Worm (Caenorhabditis elegans) whole organism, L1 larva: ENCODE measurements around the gene F17E5.2.

ENCODE experiments used
- C04F5.9 ChIP-seq: sonication (generic microtip); optimal IDR thresholded peaks from 2 replicates; lab custom pipeline; 2016; ENCODE audit warnings: missing genetic modification characterization, missing compliant biosample characterization
- F16B12.6 ChIP-seq: fragments of 150-350 bp; optimal IDR thresholded peaks from 2 replicates; lab custom pipeline; 2014; ENCODE audit warnings: missing biosample characterization, missing genetic modification characterization
- Y116A8C.19 ChIP-seq: sonication (generic microtip); optimal IDR thresholded peaks from 2 replicates; lab custom pipeline; 2016; ENCODE audit warnings: missing compliant biosample characterization, missing genetic modification characterization, borderline replicate concordance
- aha-1 ChIP-seq: fragments of 150-350 bp; optimal IDR thresholded peaks from 2 replicates; lab custom pipeline; 2014; ENCODE audit warnings: missing biosample characterization, missing genetic modification characterization
- alr-1 ChIP-seq: fragments of 200-800 bp; sonication (Bioruptor generic); optimal IDR thresholded peaks from 2 replicates; lab custom pipeline; 2018; ENCODE audit warnings: borderline replicate concordance, mild to moderate bottlenecking, missing genetic modification characterization, missing compliant biosample characterization
- aly-2 ChIP-seq: fragments of 150-350 bp; optimal IDR thresholded peaks from 2 replicates; lab custom pipeline; 2014; ENCODE audit warnings: missing biosample characterization, missing genetic modification characterization
- ama-1 ChIP-seq: fragments of 150-350 bp; optimal IDR thresholded peaks from 2 replicates; lab custom pipeline; 2014
- ceh-63 ChIP-seq: fragments of 200-800 bp; sonication (Bioruptor generic); optimal IDR thresholded peaks from 2 replicates; lab custom pipeline; 2018; ENCODE audit warnings: mild to moderate bottlenecking, missing genetic modification characterization, missing compliant biosample characterization
- ceh-82 ChIP-seq, 3 experiments: fragments of 150-350 bp in 1 of 3; sonication (generic microtip) in 2 of 3; optimal IDR thresholded peaks; 2 replicates each; lab custom pipeline; 2014 to 2017; ENCODE audit warnings: missing biosample characterization in 3 of 3, missing genetic modification characterization in 3 of 3
- ceh-90 ChIP-seq: sonication (generic microtip); optimal IDR thresholded peaks from 2 replicates; lab custom pipeline; 2016; ENCODE audit warnings: missing genetic modification characterization, missing compliant biosample characterization
- ces-1 ChIP-seq: fragments of 150-350 bp; optimal IDR thresholded peaks from 2 replicates; lab custom pipeline; 2014; ENCODE audit warnings: missing biosample characterization, missing genetic modification reagents, missing genetic modification characterization
- efl-3 ChIP-seq: fragments of 200-800 bp; sonication (Bioruptor generic); optimal IDR thresholded peaks from 2 replicates; lab custom pipeline; 2018; ENCODE audit warnings: mild to moderate bottlenecking, missing genetic modification characterization, missing compliant biosample characterization
- egl-13 ChIP-seq: sonication (generic microtip); optimal IDR thresholded peaks from 2 replicates; lab custom pipeline; 2016; ENCODE audit warnings: missing genotype, missing genetic modification reagents, missing genetic modification characterization, missing compliant biosample characterization
- ets-5 ChIP-seq: fragments of 200-800 bp; sonication (Bioruptor generic); IDR thresholded peaks from 2 replicates; pipeline ENCODE4 v1.3.6; 2022; ENCODE audit warnings: missing genetic modification characterization, missing compliant biosample characterization
- fkh-4 ChIP-seq: sonication (generic microtip); optimal IDR thresholded peaks from 2 replicates; lab custom pipeline; 2016; ENCODE audit warnings: missing compliant biosample characterization, missing genetic modification characterization, borderline replicate concordance
- fkh-8 ChIP-seq: sonication (generic microtip); optimal IDR thresholded peaks from 2 replicates; lab custom pipeline; 2016; ENCODE audit warnings: mild to moderate bottlenecking, missing genetic modification characterization, missing compliant biosample characterization
- fos-1 ChIP-seq: fragments of 150-350 bp; optimal IDR thresholded peaks from 2 replicates; lab custom pipeline; 2014; ENCODE audit warnings: missing biosample characterization, missing genetic modification characterization
- hlh-17 ChIP-seq: fragments of 200-800 bp; sonication (Bioruptor generic); optimal IDR thresholded peaks from 2 replicates; lab custom pipeline; 2018; ENCODE audit warnings: missing genetic modification characterization, mild to moderate bottlenecking, missing compliant biosample characterization, moderate library complexity, borderline replicate concordance
- hlh-4 ChIP-seq: sonication (generic microtip); optimal IDR thresholded peaks from 2 replicates; lab custom pipeline; 2016; ENCODE audit warnings: mild to moderate bottlenecking, missing genetic modification characterization, missing compliant biosample characterization
- hpl-2 ChIP-seq: fragments of 150-350 bp; optimal IDR thresholded peaks from 2 replicates; lab custom pipeline; 2014; ENCODE audit warnings: missing biosample characterization, missing genetic modification reagents, missing genetic modification characterization
- isw-1 ChIP-seq: fragments of 200-800 bp; sonication (Bioruptor generic); IDR thresholded peaks from 2 replicates; pipeline ENCODE4 v1.3.6; 2022; ENCODE audit warnings: missing genetic modification characterization, missing compliant biosample characterization
- lin-13 ChIP-seq: fragments of 150-350 bp; optimal IDR thresholded peaks from 2 replicates; lab custom pipeline; 2014; ENCODE audit warnings: missing biosample characterization, missing genetic modification reagents, missing genetic modification characterization
- lin-14 ChIP-seq: fragments of 200-800 bp; sonication (Bioruptor generic); optimal IDR thresholded peaks from 2 replicates; lab custom pipeline; 2018; ENCODE audit warnings: mild to moderate bottlenecking, missing genetic modification characterization, moderate library complexity, missing compliant biosample characterization
- lsy-2 ChIP-seq, 2 experiments: fragments of 150-350 bp; optimal IDR thresholded peaks; 2 replicates each; lab custom pipeline; 2014; ENCODE audit warnings: missing biosample characterization in 2 of 2, missing genetic modification characterization in 2 of 2
- mef-2 ChIP-seq: fragments of 150-350 bp; optimal IDR thresholded peaks from 2 replicates; lab custom pipeline; 2014; ENCODE audit warnings: missing biosample characterization, missing genetic modification characterization
- nhr-20 ChIP-seq: sonication (generic microtip); optimal IDR thresholded peaks from 2 replicates; lab custom pipeline; 2016; ENCODE audit warnings: mild to moderate bottlenecking, missing genetic modification characterization, missing compliant biosample characterization
- nhr-237 ChIP-seq: fragments of 150-350 bp; optimal IDR thresholded peaks from 2 replicates; lab custom pipeline; 2014; ENCODE audit warnings: missing biosample characterization, missing genetic modification characterization
- nhr-28 ChIP-seq: fragments of 150-350 bp; optimal IDR thresholded peaks from 2 replicates; lab custom pipeline; 2014; ENCODE audit warnings: missing biosample characterization, missing genetic modification characterization
- nhr-71 ChIP-seq: sonication (generic microtip); optimal IDR thresholded peaks from 2 replicates; lab custom pipeline; 2016; ENCODE audit warnings: mild to moderate bottlenecking, missing genetic modification characterization, moderate library complexity, missing compliant biosample characterization
- nhr-76 ChIP-seq: sonication (generic microtip); optimal IDR thresholded peaks from 2 replicates; lab custom pipeline; 2017; ENCODE audit warnings: missing biosample characterization, missing genetic modification characterization
- nhr-77 ChIP-seq: fragments of 150-350 bp; optimal IDR thresholded peaks from 2 replicates; lab custom pipeline; 2014; ENCODE audit warnings: missing biosample characterization, missing genetic modification characterization
- nhr-84 ChIP-seq: sonication (generic microtip); optimal IDR thresholded peaks from 2 replicates; lab custom pipeline; 2017; ENCODE audit warnings: missing biosample characterization, missing genetic modification characterization
- nhr-85 ChIP-seq: sonication (generic microtip); peaks from one replicate; lab custom pipeline; 2016; ENCODE audit warnings: missing genetic modification characterization, inconsistent platforms, missing compliant biosample characterization
- nhr-90 ChIP-seq: sonication (generic microtip); optimal IDR thresholded peaks from 2 replicates; lab custom pipeline; 2016; ENCODE audit warnings: mild to moderate bottlenecking, missing genetic modification characterization, missing compliant biosample characterization; ENCODE audit not compliant: poor library complexity
- sup-37 ChIP-seq: fragments of 200-800 bp; sonication (Bioruptor generic); optimal IDR thresholded peaks from 2 replicates; lab custom pipeline; 2018; ENCODE audit warnings: mild to moderate bottlenecking, missing genetic modification characterization, missing compliant biosample characterization
- swsn-7 ChIP-seq: sonication (generic microtip); optimal IDR thresholded peaks from 2 replicates; lab custom pipeline; 2016; ENCODE audit warnings: missing genetic modification characterization, missing compliant biosample characterization
- tbx-2 ChIP-seq: sonication (generic microtip); optimal IDR thresholded peaks from 2 replicates; lab custom pipeline; 2016; ENCODE audit warnings: missing genetic modification characterization, missing compliant biosample characterization
- unc-62 ChIP-seq: fragments of 150-350 bp; optimal IDR thresholded peaks from 2 replicates; lab custom pipeline; 2014; ENCODE audit warnings: missing biosample characterization, missing genetic modification reagents, missing genetic modification characterization
- unc-98 ChIP-seq: fragments of 200-800 bp; sonication (Bioruptor generic); IDR thresholded peaks from 2 replicates; pipeline ENCODE4 v1.3.6; 2022; ENCODE audit warnings: missing genetic modification characterization, missing compliant biosample characterization
- zag-1 ChIP-seq: fragments of 150-350 bp; optimal IDR thresholded peaks from 2 replicates; lab custom pipeline; 2014; ENCODE audit warnings: missing biosample characterization, missing genetic modification characterization
- zip-4 ChIP-seq: fragments of 200-800 bp; sonication (Bioruptor generic); optimal IDR thresholded peaks from 2 replicates; lab custom pipeline; 2018; ENCODE audit warnings: mild to moderate bottlenecking, missing genetic modification characterization, moderate library complexity, missing compliant biosample characterization
- ztf-4 ChIP-seq: fragments of 150-350 bp; optimal IDR thresholded peaks from 2 replicates; lab custom pipeline; 2014; ENCODE audit warnings: missing biosample characterization, missing genetic modification characterization

The F17E5.2 gene

DNA sequence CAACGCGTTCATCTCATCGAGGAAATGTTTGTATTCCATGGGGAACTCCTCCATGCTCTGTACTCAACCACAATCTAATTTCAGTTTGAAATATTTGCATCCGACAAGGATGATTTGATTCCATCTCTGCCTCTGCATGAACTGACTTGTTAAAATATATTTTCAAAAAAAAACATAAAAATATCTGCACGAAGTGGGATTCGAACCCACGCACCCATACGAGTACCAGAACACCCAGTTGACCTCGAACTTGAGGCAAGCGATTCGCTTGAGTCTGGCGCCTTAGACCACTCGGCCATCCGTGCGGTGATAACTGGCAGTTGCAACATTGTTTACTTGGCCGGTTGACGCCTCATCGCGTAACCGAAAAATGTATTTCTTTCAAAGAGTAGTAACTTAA, 46.2 kb upstream of the F17E5.2 start (continued):
- peak; percentile 58 for TF ChIP-seq nhr-90
- no peak for TF ChIP-seq isw-1 (GFP tag; lab: Robert Waterston, UW)
- peak; percentile 57 for TF ChIP-seq nhr-20
- no peak for TF ChIP-seq mef-2 (tag; lab: Kevin White, UChicago)
- no peak for TF ChIP-seq ama-1 (lab: Kevin White, UChicago)
- TF ChIP-seq ceh-63 = no peak
- no peak for TF ChIP-seq fkh-4 (tag; lab: Kevin White, UChicago)
- no peak for TF ChIP-seq hlh-4 (tag; lab: Kevin White, UChicago)
- TF ChIP-seq zag-1 = no peak
- TF ChIP-seq ets-5 (GFP tag; lab: Robert Waterston, UW) = no peak

DNA sequence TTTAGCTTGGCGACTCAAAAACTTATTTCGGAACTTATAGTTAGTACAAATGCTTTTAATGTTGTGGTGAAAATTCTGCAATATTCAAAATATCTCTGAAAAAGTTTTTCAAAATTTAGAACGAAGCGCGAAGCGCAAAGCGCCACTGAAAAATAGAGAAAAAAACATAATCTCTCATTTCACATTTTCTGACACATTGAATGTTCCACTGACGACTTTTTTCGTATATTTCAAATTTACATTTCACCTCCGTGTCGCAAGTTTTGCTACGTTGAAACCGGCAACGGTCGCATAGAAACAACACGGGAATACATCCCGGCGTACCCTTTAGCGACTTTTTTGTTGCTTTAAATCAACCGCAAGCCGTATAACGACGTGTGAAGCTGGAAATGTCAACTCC, 45.7 kb upstream of the F17E5.2 start, which contains the start of gene F42F12.14:
F42F12.14 (plus strand) TSS at position 301 of the 400 bp plus-strand sequence.
- TF ChIP-seq ceh-90 (tag; lab: Kevin White, UChicago) = no peak
- TF ChIP-seq F16B12.6 (tag; lab: Kevin White, UChicago) = no peak
- TF ChIP-seq ama-1 (lab: Kevin White, UChicago) = no peak
- no peak for TF ChIP-seq swsn-7
- no peak for TF ChIP-seq efl-3
- no peak for TF ChIP-seq ces-1 (GFP tag; lab: Kevin White, UChicago)
- TF ChIP-seq unc-62 (GFP tag; lab: Kevin White, UChicago) = no peak
- TF ChIP-seq ceh-82 (tag; optimal IDR thresholded peaks at IDR 0.05; lab: Kevin White, UChicago) = no peak
- TF ChIP-seq fkh-8 = no peak
- TF ChIP-seq lsy-2 (tag; optimal IDR thresholded peaks at IDR 0.05; lab: Kevin White, UChicago) = no peak
- TF ChIP-seq alr-1 = no peak
- TF ChIP-seq sup-37 (GFP tag; lab: Kevin White, UChicago) = no peak
- TF ChIP-seq C04F5.9 = no peak
- TF ChIP-seq lin-13 = no peak

DNA sequence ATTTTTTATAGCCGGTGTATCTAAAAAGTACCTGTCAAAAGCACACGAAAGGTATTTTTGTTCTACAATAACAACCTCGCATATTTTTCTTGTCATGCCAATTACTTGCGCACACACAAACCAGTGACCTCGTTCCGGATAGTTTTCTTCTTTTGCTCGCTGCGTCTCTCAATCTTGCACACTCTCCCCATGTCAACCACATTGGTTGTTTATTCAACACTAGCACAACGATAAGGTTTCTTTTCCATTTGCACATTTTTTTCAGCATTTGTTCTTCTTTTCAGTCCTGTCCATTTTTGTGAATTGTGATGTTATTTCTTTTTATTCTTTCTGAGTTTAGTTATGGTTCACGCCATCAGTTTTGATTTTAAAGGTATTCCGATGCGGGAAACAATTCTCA, 43.9 kb upstream of the F17E5.2 start, which contains the start of gene F42F12.3:
F42F12.3 (plus strand) TSS at position 372 of the 400 bp plus-strand sequence.
- no peak for TF ChIP-seq zip-4 (GFP tag; lab: Kevin White, UChicago)
- TF ChIP-seq hlh-17 (GFP tag; lab: Kevin White, UChicago) = no peak
- no peak for TF ChIP-seq unc-62 (GFP tag; lab: Kevin White, UChicago)
- TF ChIP-seq Y116A8C.19 (tag; lab: Kevin White, UChicago) = no peak
- no peak for TF ChIP-seq tbx-2 (tag; lab: Kevin White, UChicago)
- no peak for TF ChIP-seq nhr-71 (tag; lab: Kevin White, UChicago)
- no peak for TF ChIP-seq aly-2 (tag; lab: Kevin White, UChicago)
- TF ChIP-seq lin-14 = peak; percentile 28

DNA sequence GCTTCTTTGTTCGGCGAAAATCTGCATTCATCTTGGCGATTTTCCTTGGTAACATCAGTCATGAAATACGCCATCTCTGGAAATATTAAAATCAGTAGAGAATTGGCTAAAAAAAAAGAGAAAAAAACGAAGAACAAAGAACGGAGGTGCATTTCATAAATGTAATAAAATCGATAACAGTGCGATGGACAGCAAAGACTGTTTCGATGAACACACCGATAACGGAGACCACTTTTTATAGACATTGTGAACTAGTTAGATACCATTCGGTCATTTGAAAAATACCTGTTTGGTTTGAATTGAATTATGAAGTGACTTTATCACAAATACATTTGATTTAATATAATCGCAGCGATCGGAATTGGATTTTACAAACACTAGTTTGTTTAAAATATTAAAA, 41.2 kb upstream of the F17E5.2 start, which contains the start of gene F42F12.4:
F42F12.4 (minus strand) TSS at position 76 of the 400 bp plus-strand sequence.
- TF ChIP-seq nhr-85 (tag; lab: Kevin White, UChicago) (peak; percentile 51), nhr-77 (tag; lab: Kevin White, UChicago) (no peak)

DNA sequence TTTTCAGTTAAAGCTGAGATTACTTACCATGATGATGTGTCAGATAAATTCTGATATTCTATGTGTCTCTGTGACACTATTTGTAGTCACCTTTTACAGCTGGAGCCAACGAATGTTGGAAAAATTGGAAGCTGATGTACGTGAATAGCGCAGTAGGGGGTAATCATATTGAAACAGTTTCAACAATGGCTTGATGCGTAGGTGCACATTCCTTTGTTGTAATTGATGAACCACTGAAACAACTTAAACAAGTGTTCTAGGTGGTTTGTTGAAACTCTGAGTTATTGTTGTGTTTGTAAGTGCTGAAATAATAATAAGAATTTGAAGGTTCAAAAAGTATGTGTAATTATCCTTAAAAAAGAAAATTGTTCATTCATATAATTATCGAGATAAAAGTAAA, 37.5 kb upstream of the F17E5.2 start, which contains the start of gene nspc-12:
nspc-12 (minus strand) TSS at position 101 of the 400 bp plus-strand sequence.
- TF ChIP-seq nhr-237 (tag; lab: Kevin White, UChicago) = no peak
- TF ChIP-seq unc-98 (GFP tag; lab: Robert Waterston, UW) = no peak
- TF ChIP-seq hpl-2 (GFP tag; lab: Kevin White, UChicago) = no peak
- TF ChIP-seq egl-13 (tag; lab: Kevin White, UChicago) = no peak
- TF ChIP-seq lin-13 = no peak
- no peak for TF ChIP-seq fkh-8
- TF ChIP-seq aly-2 (tag; lab: Kevin White, UChicago) = no peak
- no peak for TF ChIP-seq zag-1
- no peak for TF ChIP-seq nhr-76 (tag; lab: Kevin White, UChicago)
- no peak for TF ChIP-seq ceh-82 (tag; optimal IDR thresholded peaks at IDR 0.05; lab: Kevin White, UChicago)
- no peak for TF ChIP-seq ztf-4 (tag; lab: Kevin White, UChicago)
- TF ChIP-seq nhr-84 (tag; lab: Kevin White, UChicago) = no peak
- no peak for TF ChIP-seq lsy-2 (tag; optimal IDR thresholded peaks at IDR 0.05; lab: Kevin White, UChicago)
- no peak for TF ChIP-seq hlh-4 (tag; lab: Kevin White, UChicago)
- no peak for TF ChIP-seq nhr-28 (tag; lab: Kevin White, UChicago)
- TF ChIP-seq aha-1 = no peak
- TF ChIP-seq alr-1 = no peak
- no peak for TF ChIP-seq fos-1
- TF ChIP-seq, all 84 proteins: peak for 0
